Fruit fly (Drosophila melanogaster): Measurements from ENCODE around the gene CG42540.

dm6 chr3L:4618865-4619496 is 63.1 kb downstream of the CG42540 start:
- TF ChIP-seq CG33017 (tag; optimal IDR thresholded peaks at IDR 0.05) (no peak), pad (GFP tag; optimal IDR thresholded peaks at IDR 0.05) (no peak), tj (GFP tag; optimal IDR thresholded peaks at IDR 0.05) (no peak), Mnt (GFP tag; optimal IDR thresholded peaks at IDR 0.05) (no peak), CG11617 (GFP tag; optimal IDR thresholded peaks at IDR 0.05) (no peak), CG14711 (tag; optimal IDR thresholded peaks at IDR 0.05) (no peak), CG7045 (GFP tag; optimal IDR thresholded peaks at IDR 0.05) (no peak), CG1620 (GFP tag; optimal IDR thresholded peaks at IDR 0.05) (no peak), cnc (optimal IDR thresholded peaks at IDR 0.05) (no peak), CG7101 (tag; optimal IDR thresholded peaks at IDR 0.05) (no peak), kay (GFP tag; ENCODE audit: borderline replicate concordance) (no peak), Crg-1 (GFP tag; optimal IDR thresholded peaks at IDR 0.05) (no peak)

Data from whole organism, adult.